Worm (Caenorhabditis elegans) whole organism, early embryonic: Measurements from ENCODE around the gene pdi-2.

ENCODE experiments used
- B0310.2 ChIP-seq: sonication (generic microtip); optimal IDR thresholded peaks from 2 replicates; lab custom pipeline; 2016; ENCODE audit warnings: mild to moderate bottlenecking, missing genetic modification characterization, missing compliant biosample characterization
- F13C5.2 ChIP-seq: sonication (generic microtip); optimal IDR thresholded peaks from 2 replicates; lab custom pipeline; 2017; ENCODE audit warnings: mild to moderate bottlenecking, missing genetic modification characterization, inconsistent platforms, missing compliant biosample characterization
- aly-1 ChIP-seq: sonication (generic microtip); optimal IDR thresholded peaks from 2 replicates; lab custom pipeline; 2016; ENCODE audit warnings: missing genetic modification characterization, missing compliant biosample characterization
- ama-1 ChIP-seq: fragments of 150-350 bp; optimal IDR thresholded peaks from 2 replicates; lab custom pipeline; 2014
- ceh-13 ChIP-seq: fragments of 200-800 bp; sonication (Bioruptor generic); optimal IDR thresholded peaks from 2 replicates; lab custom pipeline; 2018; ENCODE audit warnings: mild to moderate bottlenecking, missing genetic modification characterization, missing compliant biosample characterization
- ceh-36 ChIP-seq: sonication (generic microtip); optimal IDR thresholded peaks from 2 replicates; lab custom pipeline; 2016; ENCODE audit warnings: missing genetic modification characterization, inconsistent platforms, missing compliant biosample characterization
- ets-7 ChIP-seq: sonication (generic microtip); optimal IDR thresholded peaks from 2 replicates; lab custom pipeline; 2016; ENCODE audit warnings: missing genotype, missing genetic modification characterization, missing compliant biosample characterization
- flt-1 ChIP-seq: fragments of 200-800 bp; sonication (Bioruptor generic); IDR thresholded peaks from 2 replicates; pipeline ENCODE4 v1.3.6; 2022; ENCODE audit warnings: missing genetic modification characterization, missing compliant biosample characterization
- hmbx-1 ChIP-seq: sonication (generic microtip); optimal IDR thresholded peaks from 2 replicates; lab custom pipeline; 2016; ENCODE audit warnings: mild to moderate bottlenecking, missing genetic modification characterization, missing compliant biosample characterization
- hmg-4 ChIP-seq: fragments of 200-800 bp; sonication (Bioruptor generic); optimal IDR thresholded peaks from 2 replicates; lab custom pipeline; 2018; ENCODE audit warnings: mild to moderate bottlenecking, missing genetic modification characterization, missing compliant biosample characterization
- hnd-1 ChIP-seq: sonication (generic microtip); optimal IDR thresholded peaks from 2 replicates; lab custom pipeline; 2016; ENCODE audit warnings: missing genetic modification characterization, missing compliant biosample characterization
- pes-1 ChIP-seq: fragments of 200-800 bp; sonication (Bioruptor generic); IDR thresholded peaks from 2 replicates; pipeline ENCODE4 v1.3.6; 2022; ENCODE audit warnings: missing genetic modification reagents, missing genetic modification characterization, missing compliant biosample characterization
- scrt-1 ChIP-seq: fragments of 200-800 bp; sonication (Bioruptor generic); IDR thresholded peaks from 2 replicates; pipeline ENCODE4 v1.3.6; 2022; ENCODE audit warnings: missing genetic modification characterization, missing compliant biosample characterization
- sea-1 ChIP-seq: fragments of 200-800 bp; sonication (Bioruptor generic); conservative IDR thresholded peaks from 2 replicates; pipeline ENCODE4 v1.3.6; 2022; ENCODE audit warnings: missing genetic modification characterization, missing compliant biosample characterization
- tbx-11 ChIP-seq: fragments of 200-800 bp; sonication (Bioruptor generic); IDR thresholded peaks from 2 replicates; pipeline ENCODE4 v1.3.6; 2022; ENCODE audit warnings: missing genetic modification characterization, missing compliant biosample characterization
- tbx-37 ChIP-seq: fragments of 200-800 bp; sonication (Bioruptor generic); conservative IDR thresholded peaks from 2 replicates; pipeline ENCODE4 v1.3.6; 2022; ENCODE audit warnings: missing genetic modification reagents, missing genetic modification characterization, missing compliant biosample characterization
- tra-4 ChIP-seq: sonication (generic microtip); optimal IDR thresholded peaks from 2 replicates; lab custom pipeline; 2017; ENCODE audit warnings: missing genetic modification characterization, missing compliant biosample characterization

The pdi-2 gene

DNA sequence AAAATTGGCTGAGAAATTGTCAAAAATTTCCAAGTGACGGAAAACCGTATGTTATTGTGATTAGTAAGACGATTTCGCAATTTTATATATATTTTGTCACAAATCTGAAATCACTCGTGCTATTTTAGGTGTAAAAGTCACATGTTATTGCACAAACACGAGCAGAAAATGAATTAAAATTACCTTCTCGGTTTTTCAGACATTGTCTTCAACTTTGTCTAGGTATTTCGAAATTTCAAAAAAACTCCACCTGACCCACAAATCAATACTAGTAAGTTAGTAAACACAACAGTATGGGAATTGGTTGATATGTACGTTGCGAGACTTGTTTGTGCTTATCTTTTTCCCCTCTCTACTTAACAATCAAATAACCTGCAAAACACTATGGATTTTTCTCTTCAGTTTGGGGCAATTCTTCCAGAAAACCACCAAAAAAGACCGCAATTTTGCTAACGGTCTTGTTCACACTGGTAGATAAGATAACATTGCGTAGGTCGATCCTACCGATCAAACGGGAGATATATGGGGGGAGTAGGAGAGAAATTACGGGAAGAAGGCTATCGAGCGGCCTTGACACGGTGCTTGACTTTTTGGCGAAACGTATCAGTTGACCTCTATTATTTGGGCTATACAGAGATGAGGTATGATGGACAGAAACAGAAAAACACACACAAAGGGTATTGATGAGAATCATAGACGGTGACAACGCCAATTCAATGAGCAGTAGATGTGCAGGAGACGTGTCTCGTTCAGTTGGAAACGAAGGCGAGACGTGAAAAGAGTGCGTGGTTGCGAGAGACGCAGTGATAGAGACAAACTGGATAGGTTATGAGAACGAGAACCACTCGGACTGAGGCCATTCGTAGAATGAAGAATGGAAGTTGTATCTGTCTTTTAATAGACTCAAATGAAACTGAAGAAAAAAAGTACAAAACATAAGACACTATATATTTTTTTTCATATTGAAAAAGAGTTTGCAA lies 1.8 kb upstream of the pdi-2 start, which contains the start of gene C07A12.7:
C07A12.7 (minus strand) TSS at position 308 of the 980 bp plus-strand sequence.
- TF ChIP-seq pes-1 (GFP tag; lab: Robert Waterston, UW), result no peak
- peak; percentile 32 for TF ChIP-seq hmg-4 (GFP tag; lab: Kevin White, UChicago)
- no peak for TF ChIP-seq hmbx-1 (tag; lab: Kevin White, UChicago)
- 0 out of 2 replicates have a peak, but pooled peaks have one; percentile 39 for TF ChIP-seq tbx-11 (GFP tag; lab: Robert Waterston, UW)
- TF ChIP-seq ets-7 (tag; lab: Kevin White, UChicago), result no peak
- TF ChIP-seq ceh-36 (tag; lab: Kevin White, UChicago), result no peak
- no peak for TF ChIP-seq ceh-13 (GFP tag; lab: Kevin White, UChicago)
- TF ChIP-seq B0310.2 (tag; lab: Kevin White, UChicago), result no peak
- TF ChIP-seq ama-1 (lab: Kevin White, UChicago), result no peak

DNA sequence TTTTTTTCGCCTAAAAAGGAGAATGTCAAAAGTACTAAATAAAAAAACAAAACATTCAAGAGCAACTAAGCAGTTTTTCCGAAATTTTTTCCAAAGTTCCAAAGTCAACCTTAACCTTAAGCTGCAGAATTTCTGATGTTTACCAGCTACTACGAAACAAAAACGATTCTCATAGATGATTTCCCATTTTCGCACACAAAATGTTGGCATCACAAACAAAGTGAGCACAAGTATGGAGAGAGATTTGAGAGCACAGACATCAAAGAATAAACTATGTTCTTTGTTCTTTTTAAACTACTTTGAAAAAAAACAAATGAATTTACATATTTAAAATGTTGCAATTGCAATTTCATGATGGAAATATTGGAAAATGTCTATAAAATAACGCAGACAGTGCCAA lies 640 bp upstream of the pdi-2 start:
- TF ChIP-seq hnd-1 (tag; lab: Kevin White, UChicago) (no peak), tbx-37 (GFP tag; lab: Robert Waterston, UW) (no peak), aly-1 (no peak), B0310.2 (tag; lab: Kevin White, UChicago) (no peak), ets-7 (tag; lab: Kevin White, UChicago) (no peak), sea-1 (GFP tag; lab: Robert Waterston, UW) (no peak), ceh-36 (tag; lab: Kevin White, UChicago) (no peak), ceh-13 (GFP tag; lab: Kevin White, UChicago) (no peak), hmg-4 (GFP tag; lab: Kevin White, UChicago) (no peak), tra-4 (tag; lab: Kevin White, UChicago) (no peak), F13C5.2 (tag; lab: Kevin White, UChicago) (no peak), hmbx-1 (tag; lab: Kevin White, UChicago) (no peak), tbx-11 (GFP tag; lab: Robert Waterston, UW) (no peak), ama-1 (lab: Kevin White, UChicago) (no peak), flt-1 (GFP tag; lab: Robert Waterston, UW) (no peak), pes-1 (GFP tag; lab: Robert Waterston, UW) (no peak), scrt-1 (GFP tag; lab: Robert Waterston, UW) (no peak)

DNA sequence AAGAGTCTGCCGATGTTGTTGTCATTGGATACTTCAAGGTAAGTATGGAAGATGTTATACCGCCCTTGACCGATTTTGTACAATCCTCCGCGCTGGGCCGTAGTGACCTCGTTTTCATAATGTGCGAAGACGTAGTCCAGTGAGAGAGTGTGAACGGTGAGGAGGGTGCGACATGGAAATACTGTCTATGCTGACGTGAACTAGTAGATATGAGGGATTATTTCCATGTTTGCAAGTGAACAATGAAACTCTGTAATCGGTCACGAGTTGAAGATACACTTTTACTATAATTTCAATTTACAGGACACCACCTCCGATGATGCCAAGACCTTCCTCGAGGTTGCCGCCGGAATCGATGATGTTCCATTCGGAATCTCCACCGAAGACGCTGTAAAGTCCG lies 889 bp downstream of the pdi-2 start:
- TF ChIP-seq ceh-36 (tag; lab: Kevin White, UChicago) (no peak), ets-7 (tag; lab: Kevin White, UChicago) (no peak), pes-1 (GFP tag; lab: Robert Waterston, UW) (0 out of 2 replicates have a peak, but pooled peaks have one; percentile 12), tbx-11 (GFP tag; lab: Robert Waterston, UW) (no peak), hmbx-1 (tag; lab: Kevin White, UChicago) (no peak), hmg-4 (GFP tag; lab: Kevin White, UChicago) (no peak)

- TF ChIP-seq aly-1, result no peak
Observed at ce11 chrX:4526412-4526811, 2.5 kb downstream of the pdi-2 start.

DNA sequence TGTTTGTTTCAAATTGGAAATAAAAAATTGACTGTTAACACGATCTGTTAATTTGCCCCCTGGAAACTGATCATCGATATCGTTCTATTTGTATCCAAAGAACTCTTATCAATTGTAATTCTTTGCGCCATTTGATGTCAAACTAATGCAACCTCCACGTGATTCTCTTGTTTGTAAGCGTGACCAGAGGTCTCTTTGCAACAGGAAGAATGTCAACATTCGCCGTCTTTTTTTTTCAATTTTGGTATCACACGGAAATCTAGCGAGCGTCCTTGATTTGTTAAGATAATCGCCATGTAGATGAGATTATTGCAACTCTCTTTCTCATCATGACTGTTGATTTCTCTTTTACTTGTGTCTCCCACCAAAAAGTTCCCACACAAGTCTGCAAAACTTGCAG lies 5.0 kb downstream of the pdi-2 start:
- TF ChIP-seq flt-1 (GFP tag; lab: Robert Waterston, UW) (no peak), tbx-11 (GFP tag; lab: Robert Waterston, UW) (no peak), hnd-1 (tag; lab: Kevin White, UChicago) (no peak), aly-1 (no peak), tra-4 (tag; lab: Kevin White, UChicago) (no peak), tbx-37 (GFP tag; lab: Robert Waterston, UW) (no peak), B0310.2 (tag; lab: Kevin White, UChicago) (no peak), F13C5.2 (tag; lab: Kevin White, UChicago) (no peak), hmbx-1 (tag; lab: Kevin White, UChicago) (no peak), ets-7 (tag; lab: Kevin White, UChicago) (no peak), pes-1 (GFP tag; lab: Robert Waterston, UW) (no peak), scrt-1 (GFP tag; lab: Robert Waterston, UW) (no peak), ceh-13 (GFP tag; lab: Kevin White, UChicago) (no peak), ceh-36 (tag; lab: Kevin White, UChicago) (no peak)

ce11 chrX:4530426-4531044 lies 6.6 kb downstream of the pdi-2 start:
- TF ChIP-seq ceh-13 (GFP tag; lab: Kevin White, UChicago), result no peak
- no peak for TF ChIP-seq tbx-37 (GFP tag; lab: Robert Waterston, UW)
- no peak for TF ChIP-seq sea-1 (GFP tag; lab: Robert Waterston, UW)
- TF ChIP-seq pes-1 (GFP tag; lab: Robert Waterston, UW), result no peak
- TF ChIP-seq flt-1 (GFP tag; lab: Robert Waterston, UW), result no peak
- no peak for TF ChIP-seq ceh-36 (tag; lab: Kevin White, UChicago)
- no peak for TF ChIP-seq hmg-4 (GFP tag; lab: Kevin White, UChicago)
- TF ChIP-seq B0310.2 (tag; lab: Kevin White, UChicago), result no peak
- TF ChIP-seq hmbx-1 (tag; lab: Kevin White, UChicago), result no peak
